Worm (Caenorhabditis elegans) whole organism, early embryonic: Measurements from ENCODE around the gene K07E3.2.

Experiments used
- F13C5.2 ChIP-seq: sonication (generic microtip); optimal IDR thresholded peaks from 2 replicates; lab custom pipeline; 2017; ENCODE audit warnings: mild to moderate bottlenecking, missing genetic modification characterization, inconsistent platforms, missing compliant biosample characterization
- ama-1 ChIP-seq: fragments of 150-350 bp; optimal IDR thresholded peaks from 2 replicates; lab custom pipeline; 2014
- ceh-13 ChIP-seq: fragments of 200-800 bp; sonication (Bioruptor generic); optimal IDR thresholded peaks from 2 replicates; lab custom pipeline; 2018; ENCODE audit warnings: mild to moderate bottlenecking, missing genetic modification characterization, missing compliant biosample characterization
- ceh-36 ChIP-seq: sonication (generic microtip); optimal IDR thresholded peaks from 2 replicates; lab custom pipeline; 2016; ENCODE audit warnings: missing genetic modification characterization, inconsistent platforms, missing compliant biosample characterization
- flt-1 ChIP-seq: fragments of 200-800 bp; sonication (Bioruptor generic); IDR thresholded peaks from 2 replicates; pipeline ENCODE4 v1.3.6; 2022; ENCODE audit warnings: missing genetic modification characterization, missing compliant biosample characterization
- hmbx-1 ChIP-seq: sonication (generic microtip); optimal IDR thresholded peaks from 2 replicates; lab custom pipeline; 2016; ENCODE audit warnings: mild to moderate bottlenecking, missing genetic modification characterization, missing compliant biosample characterization
- hmg-4 ChIP-seq: fragments of 200-800 bp; sonication (Bioruptor generic); optimal IDR thresholded peaks from 2 replicates; lab custom pipeline; 2018; ENCODE audit warnings: mild to moderate bottlenecking, missing genetic modification characterization, missing compliant biosample characterization
- pes-1 ChIP-seq: fragments of 200-800 bp; sonication (Bioruptor generic); IDR thresholded peaks from 2 replicates; pipeline ENCODE4 v1.3.6; 2022; ENCODE audit warnings: missing genetic modification reagents, missing genetic modification characterization, missing compliant biosample characterization
- sea-1 ChIP-seq: fragments of 200-800 bp; sonication (Bioruptor generic); conservative IDR thresholded peaks from 2 replicates; pipeline ENCODE4 v1.3.6; 2022; ENCODE audit warnings: missing genetic modification characterization, missing compliant biosample characterization
- tra-4 ChIP-seq: sonication (generic microtip); optimal IDR thresholded peaks from 2 replicates; lab custom pipeline; 2017; ENCODE audit warnings: missing genetic modification characterization, missing compliant biosample characterization

- TF ChIP-seq F13C5.2 (tag; lab: Kevin White, UChicago), result no peak
- no peak for TF ChIP-seq pes-1 (GFP tag; lab: Robert Waterston, UW)
- TF ChIP-seq ceh-13 (GFP tag; lab: Kevin White, UChicago), result no peak
- no peak for TF ChIP-seq sea-1 (GFP tag; lab: Robert Waterston, UW)
- TF ChIP-seq ama-1 (lab: Kevin White, UChicago), result no peak
- TF ChIP-seq ceh-36, result no peak
- TF ChIP-seq tra-4 (tag; lab: Kevin White, UChicago), result no peak
- no peak for TF ChIP-seq flt-1 (GFP tag; lab: Robert Waterston, UW)
- TF ChIP-seq hmbx-1, result no peak
- peak; percentile 43 for TF ChIP-seq hmg-4 (GFP tag; lab: Kevin White, UChicago)
Measured at ce11 chrX:8151409-8151808, 47.3 kb downstream of the K07E3.2 start.
